Worm (Caenorhabditis elegans) whole organism, L2 larva: ENCODE data around the gene catp-6.

ENCODE experiments used
- ZK546.5 ChIP-seq: sonication (generic microtip); optimal IDR thresholded peaks from 2 replicates; lab custom pipeline; 2017; ENCODE audit warnings: missing biosample characterization, missing genetic modification characterization
- alr-1 ChIP-seq: fragments of 150-350 bp; optimal IDR thresholded peaks from 2 replicates; lab custom pipeline; 2014; ENCODE audit warnings: missing biosample characterization, missing genetic modification characterization
- aly-2 ChIP-seq: fragments of 150-350 bp; optimal IDR thresholded peaks from 2 replicates; lab custom pipeline; 2014; ENCODE audit warnings: missing biosample characterization, missing genetic modification characterization
- ceh-82 ChIP-seq: fragments of 150-350 bp; optimal IDR thresholded peaks from 2 replicates; lab custom pipeline; 2014; ENCODE audit warnings: missing biosample characterization, missing genetic modification characterization
- egl-27 ChIP-seq: sonication (generic microtip); optimal IDR thresholded peaks from 3 replicates; lab custom pipeline; 2017; ENCODE audit warnings: missing biosample characterization, missing genetic modification reagents, missing genetic modification characterization
- mdl-1 ChIP-seq, 2 experiments: fragments of 150-350 bp in 1 of 2; sonication (generic microtip) in 1 of 2; optimal IDR thresholded peaks; 2 replicates each; lab custom pipeline; 2017; ENCODE audit warnings: missing biosample characterization in 2 of 2, missing genetic modification characterization in 2 of 2
- sma-9 ChIP-seq, 2 experiments: fragments of 150-350 bp in 1 of 2; sonication (generic microtip) in 1 of 2; optimal IDR thresholded peaks; 2 replicates each; lab custom pipeline; 2014 to 2016; ENCODE audit warnings: missing genetic modification characterization in 2 of 2, mild to moderate bottlenecking in 1 of 2, missing biosample characterization in 1 of 2, missing compliant biosample characterization in 1 of 2, missing genetic modification reagents in 1 of 2, moderate library complexity in 1 of 2
- unc-62 ChIP-seq: fragments of 150-350 bp; optimal IDR thresholded peaks from 2 replicates; lab custom pipeline; 2014; ENCODE audit warnings: missing biosample characterization, missing genetic modification reagents, missing genetic modification characterization
- ztf-11 ChIP-seq: sonication (generic microtip); optimal IDR thresholded peaks from 2 replicates; lab custom pipeline; 2017; ENCODE audit warnings: missing biosample characterization, missing genetic modification characterization

DNA sequence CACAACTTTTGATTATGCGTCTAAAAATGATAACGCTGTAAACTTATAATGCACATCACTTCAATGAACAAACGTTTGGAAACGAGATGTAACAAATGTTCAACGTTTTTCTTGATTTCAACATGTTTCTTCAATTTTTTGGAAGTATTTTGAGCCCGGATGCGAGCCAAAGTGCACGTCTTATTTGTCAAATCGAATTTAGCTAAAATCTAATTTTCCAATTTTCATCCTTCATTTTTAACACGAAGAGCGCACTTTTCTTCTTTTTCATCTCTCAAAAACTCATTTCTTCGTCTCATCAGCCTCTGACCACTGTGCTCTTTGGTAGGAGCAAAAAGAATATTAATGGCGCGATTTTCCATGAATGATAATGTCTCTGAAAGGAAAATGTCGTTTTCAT, 26.1 kb downstream of the catp-6 start:
- TF ChIP-seq aly-2 (no peak), mdl-1 (tag; optimal IDR thresholded peaks at IDR 0.05; lab: Kevin White, UChicago) (no peak), unc-62 (GFP tag; lab: Kevin White, UChicago) (no peak), egl-27 (tag; lab: Kevin White, UChicago) (no peak), ZK546.5 (tag; lab: Kevin White, UChicago) (no peak), sma-9 (GFP tag; optimal IDR thresholded peaks at IDR 0.05; lab: Kevin White, UChicago) (peak; percentile 17), sma-9 (tag; optimal IDR thresholded peaks at IDR 0.05; lab: Kevin White, UChicago) (no peak), ztf-11 (tag; lab: Kevin White, UChicago) (no peak), alr-1 (tag; lab: Kevin White, UChicago) (no peak), ceh-82 (tag; lab: Kevin White, UChicago) (no peak)
